Fruit fly (Drosophila melanogaster): Measurements from ENCODE around the gene CG42588.
A peak's percentile ranks its signal among the peaks of the same experiment; 100 is the strongest.

The CG42588 gene

DNA sequence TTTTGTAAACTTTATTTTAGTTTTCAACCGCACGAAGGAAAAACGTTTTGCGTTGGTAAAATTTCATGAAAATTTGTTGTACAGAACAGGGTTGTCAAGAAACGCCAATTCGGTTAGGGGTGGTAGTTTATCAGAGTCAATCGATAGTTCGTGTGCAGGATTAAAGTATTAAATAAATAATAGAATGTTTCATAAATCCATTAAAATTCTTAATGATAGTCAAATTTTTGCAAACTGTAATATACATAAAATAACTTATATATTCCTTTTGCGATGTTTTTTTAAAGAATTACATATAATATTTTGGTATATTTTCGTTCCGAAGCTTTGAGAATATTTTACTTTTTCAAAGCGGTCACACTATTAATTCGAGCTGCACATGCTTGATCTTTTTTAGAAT is at the start of gene CG42588, which contains the start of gene Sf3a2 (continued):
- TF ChIP-seq CG6654 (GFP tag; optimal IDR thresholded peaks at IDR 0.05) (no peak), Doc3 (GFP tag; IDR thresholded peaks at IDR 0.05; ENCODE audit: partially characterized antibody) (peak; percentile 87), NfI (GFP tag; optimal IDR thresholded peaks at IDR 0.05) (no peak), ind (GFP tag; optimal IDR thresholded peaks at IDR 0.05) (peak; percentile 74), seq (GFP tag; IDR thresholded peaks at IDR 0.05) (peak; percentile 15; the same call in 1 of the 2 replicates), Stat92E (GFP tag; optimal IDR thresholded peaks at IDR 0.05) (peak in 1 of 3 experiments; percentile 54), CG9932 (GFP tag; IDR thresholded peaks at IDR 0.05) (peak; percentile 89), CG1603 (tag; optimal IDR thresholded peaks at IDR 0.05) (no peak), ttk (GFP tag; IDR thresholded peaks at IDR 0.05) (peak; percentile 45), Ada2b (GFP tag; IDR thresholded peaks at IDR 0.05) (peak; percentile 58), Elba2 (GFP tag; optimal IDR thresholded peaks at IDR 0.05) (peak; percentile 9), cad (GFP tag; optimal IDR thresholded peaks at IDR 0.05) (no peak), NFAT (GFP tag; IDR thresholded peaks at IDR 0.05) (peak; percentile 85), CG8281 (tag; optimal IDR thresholded peaks at IDR 0.05) (no peak), Vsx1 (GFP tag; optimal IDR thresholded peaks at IDR 0.05) (no peak), CG13123 (GFP tag; optimal IDR thresholded peaks at IDR 0.05) (peak; percentile 25), twi (tag; optimal IDR thresholded peaks at IDR 0.05) (no peak), CG9817 (tag; optimal IDR thresholded peaks at IDR 0.05) (peak; percentile 29), Bgb (GFP tag; IDR thresholded peaks at IDR 0.05; ENCODE audit: partially characterized antibody) (peak; percentile 77), pfk (GFP tag; optimal IDR thresholded peaks at IDR 0.05) (no peak), CG4328 (GFP tag; optimal IDR thresholded peaks at IDR 0.05) (no peak), CG7271 (tag; optimal IDR thresholded peaks at IDR 0.05) (no peak), CG14014 (GFP tag; IDR thresholded peaks at IDR 0.05) (peak; percentile 56), dmrt11E (tag; optimal IDR thresholded peaks at IDR 0.05) (peak; percentile 71), ro (GFP tag; IDR thresholded peaks at IDR 0.05) (no peak), gro (GFP tag; optimal IDR thresholded peaks at IDR 0.05) (no peak), CG10979 (tag; optimal IDR thresholded peaks at IDR 0.05) (peak; percentile 65), CG5245 (GFP tag; optimal IDR thresholded peaks at IDR 0.05) (no peak), CG4360 (GFP tag; IDR thresholded peaks at IDR 0.05) (peak; percentile 62), CG8944 (GFP tag; optimal IDR thresholded peaks at IDR 0.05) (peak; percentile 18), CG16863 (GFP tag; optimal IDR thresholded peaks at IDR 0.05) (no peak), stwl (tag; optimal IDR thresholded peaks at IDR 0.05) (peak; percentile 61), CG4730 (GFP tag; IDR thresholded peaks at IDR 0.05) (no peak), Myb (GFP tag; optimal IDR thresholded peaks at IDR 0.05) (peak; percentile 1), dysf (GFP tag; IDR thresholded peaks at IDR 0.05) (peak; percentile 67; the same call in 2 of the 3 replicates), CG3065 (GFP tag; optimal IDR thresholded peaks at IDR 0.05) (no peak), sima (GFP tag; optimal IDR thresholded peaks at IDR 0.05) (no peak), CG15073 (GFP tag; optimal IDR thresholded peaks at IDR 0.05) (no peak), CG11093 (GFP tag; IDR thresholded peaks at IDR 0.05) (no peak), CG1024 (GFP tag; IDR thresholded peaks at IDR 0.05) (peak; percentile 34; the same call in 1 of the 2 replicates), HLH4C (GFP tag; IDR thresholded peaks at IDR 0.05; ENCODE audit: partially characterized antibody) (peak; percentile 67), Nf-YC (tag; optimal IDR thresholded peaks at IDR 0.05) (no peak), CG7928 (GFP tag; optimal IDR thresholded peaks at IDR 0.05) (no peak), Bteb2 (GFP tag; optimal IDR thresholded peaks at IDR 0.05) (no peak), Awh (GFP tag; IDR thresholded peaks at IDR 0.05) (no peak), Opbp (GFP tag; IDR thresholded peaks at IDR 0.05; ENCODE audit: partially characterized antibody) (peak; percentile 76), CG13424 (tag; optimal IDR thresholded peaks at IDR 0.05) (peak; percentile 78), CG10147 (GFP tag; optimal IDR thresholded peaks at IDR 0.05) (no peak), CG10462 (GFP tag; optimal IDR thresholded peaks at IDR 0.05) (no peak), CG33557 (GFP tag; optimal IDR thresholded peaks at IDR 0.05) (peak; percentile 52), Trl (optimal IDR thresholded peaks at IDR 0.05) (no peak), Trl (GFP tag; optimal IDR thresholded peaks at IDR 0.05) (no peak)
